Worm (Caenorhabditis elegans): ENCODE results near the gene F41E7.2.

DNA sequence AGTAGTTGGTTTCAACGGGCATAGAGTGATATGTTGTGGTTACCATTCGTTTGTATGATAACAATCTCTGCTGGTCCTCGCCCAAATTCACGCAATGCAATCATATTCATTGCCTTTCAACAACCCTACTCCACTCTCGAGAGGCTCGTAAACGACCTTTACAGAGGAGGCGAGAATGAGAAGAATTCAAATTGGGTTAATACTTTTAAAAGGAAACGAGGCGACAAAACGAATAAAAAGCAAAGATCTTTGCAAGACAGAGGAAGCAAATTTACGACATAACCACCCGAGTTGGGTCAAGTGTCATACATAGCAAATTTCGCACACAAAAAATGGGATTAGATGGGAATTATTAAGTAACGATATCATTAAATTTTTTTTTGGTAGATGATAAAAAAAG lies 41.1 kb upstream of the F41E7.2 start:
- TF ChIP-seq zag-1 (tag; optimal IDR thresholded peaks at IDR 0.05) (no peak), nhr-11 (tag; optimal IDR thresholded peaks at IDR 0.05) (no peak), nhr-20 (tag; optimal IDR thresholded peaks at IDR 0.05) (no peak), mef-2 (tag; optimal IDR thresholded peaks at IDR 0.05) (no peak)

All from whole organism, L1 larva.